Worm (Caenorhabditis elegans) whole organism, L1 larva: ENCODE results near the gene C14C11.7.
A peak's percentile ranks its signal among the peaks of the same experiment; 100 is the strongest.

ENCODE experiments used
- C16A3.4 ChIP-seq: fragments of 150-350 bp; optimal IDR thresholded peaks from 2 replicates; lab custom pipeline; 2014; ENCODE audit warnings: missing biosample characterization, missing genetic modification characterization
- alr-1 ChIP-seq: fragments of 200-800 bp; sonication (Bioruptor generic); optimal IDR thresholded peaks from 2 replicates; lab custom pipeline; 2018; ENCODE audit warnings: borderline replicate concordance, mild to moderate bottlenecking, missing genetic modification characterization, missing compliant biosample characterization
- ama-1 ChIP-seq: fragments of 150-350 bp; optimal IDR thresholded peaks from 2 replicates; lab custom pipeline; 2014
- blmp-1 ChIP-seq: fragments of 150-350 bp; optimal IDR thresholded peaks from 2 replicates; lab custom pipeline; 2014; ENCODE audit warnings: missing biosample characterization, missing genetic modification characterization
- ceh-8 ChIP-seq: fragments of 200-800 bp; sonication (Bioruptor generic); optimal IDR thresholded peaks from 2 replicates; lab custom pipeline; 2018; ENCODE audit warnings: mild to moderate bottlenecking, missing genetic modification characterization, moderate library complexity, missing compliant biosample characterization
- ceh-82 ChIP-seq, 3 experiments: fragments of 150-350 bp in 1 of 3; sonication (generic microtip) in 2 of 3; optimal IDR thresholded peaks; 2 replicates each; lab custom pipeline; 2014 to 2017; ENCODE audit warnings: missing biosample characterization in 3 of 3, missing genetic modification characterization in 3 of 3
- dsc-1 ChIP-seq: sonication (generic microtip); optimal IDR thresholded peaks from 2 replicates; lab custom pipeline; 2016; ENCODE audit warnings: mild to moderate bottlenecking, missing genetic modification characterization, missing compliant biosample characterization
- efl-1 ChIP-seq, 4 experiments: fragments of 150-350 bp; optimal IDR thresholded peaks in 3 of 4; peaks in 1 of 4; 1 replicate in 1 of 4; 2 replicates in 3 of 4; lab custom pipeline; 2014; ENCODE audit warnings: missing biosample characterization in 2 of 4, missing genetic modification characterization in 2 of 4, missing genetic modification reagents in 2 of 4
- egl-13 ChIP-seq: sonication (generic microtip); optimal IDR thresholded peaks from 2 replicates; lab custom pipeline; 2016; ENCODE audit warnings: missing genotype, missing genetic modification reagents, missing genetic modification characterization, missing compliant biosample characterization
- elt-3 ChIP-seq, 6 experiments: fragments of 150-350 bp in 1 of 6; sonication (generic microtip); optimal IDR thresholded peaks; 2 replicates each; lab custom pipeline; 2017 to 2018; ENCODE audit warnings: missing biosample characterization in 6 of 6, missing genetic modification characterization in 6 of 6, inconsistent platforms in 1 of 6
- ets-5 ChIP-seq: fragments of 200-800 bp; sonication (Bioruptor generic); IDR thresholded peaks from 2 replicates; pipeline ENCODE4 v1.3.6; 2022; ENCODE audit warnings: missing genetic modification characterization, missing compliant biosample characterization
- fkh-10 ChIP-seq: sonication (generic microtip); optimal IDR thresholded peaks from 2 replicates; lab custom pipeline; 2017; ENCODE audit warnings: missing biosample characterization, missing genetic modification reagents, missing genetic modification characterization
- fkh-8 ChIP-seq: sonication (generic microtip); optimal IDR thresholded peaks from 2 replicates; lab custom pipeline; 2016; ENCODE audit warnings: mild to moderate bottlenecking, missing genetic modification characterization, missing compliant biosample characterization
- fos-1 ChIP-seq: fragments of 150-350 bp; optimal IDR thresholded peaks from 2 replicates; lab custom pipeline; 2014; ENCODE audit warnings: missing biosample characterization, missing genetic modification characterization
- grh-1 ChIP-seq: fragments of 200-800 bp; sonication (Bioruptor generic); IDR thresholded peaks from 2 replicates; pipeline ENCODE4 v1.3.6; 2022; ENCODE audit warnings: missing genetic modification reagents, missing genetic modification characterization, missing compliant biosample characterization
- hlh-4 ChIP-seq: sonication (generic microtip); optimal IDR thresholded peaks from 2 replicates; lab custom pipeline; 2016; ENCODE audit warnings: mild to moderate bottlenecking, missing genetic modification characterization, missing compliant biosample characterization
- isw-1 ChIP-seq: fragments of 200-800 bp; sonication (Bioruptor generic); IDR thresholded peaks from 2 replicates; pipeline ENCODE4 v1.3.6; 2022; ENCODE audit warnings: missing genetic modification characterization, missing compliant biosample characterization
- lin-14 ChIP-seq: fragments of 200-800 bp; sonication (Bioruptor generic); optimal IDR thresholded peaks from 2 replicates; lab custom pipeline; 2018; ENCODE audit warnings: mild to moderate bottlenecking, missing genetic modification characterization, moderate library complexity, missing compliant biosample characterization
- lin-39 ChIP-seq: fragments of 150-350 bp; optimal IDR thresholded peaks from 2 replicates; lab custom pipeline; 2014; ENCODE audit warnings: missing biosample characterization, missing genetic modification reagents, missing genetic modification characterization
- lsy-2 ChIP-seq, 2 experiments: fragments of 150-350 bp; optimal IDR thresholded peaks; 2 replicates each; lab custom pipeline; 2014; ENCODE audit warnings: missing biosample characterization in 2 of 2, missing genetic modification characterization in 2 of 2
- mdl-1 ChIP-seq, 2 experiments: fragments of 150-350 bp; optimal IDR thresholded peaks; 2 replicates each; lab custom pipeline; 2014 to 2017; ENCODE audit warnings: missing biosample characterization in 2 of 2, missing genetic modification characterization in 2 of 2, inconsistent platforms in 1 of 2
- mep-1 ChIP-seq: fragments of 150-350 bp; optimal IDR thresholded peaks from 2 replicates; lab custom pipeline; 2014; ENCODE audit warnings: missing biosample characterization, missing genetic modification characterization
- nhr-12 ChIP-seq: sonication (generic microtip); optimal IDR thresholded peaks from 2 replicates; lab custom pipeline; 2017; ENCODE audit warnings: missing biosample characterization, missing genetic modification characterization
- nhr-19 ChIP-seq: fragments of 200-800 bp; sonication (Bioruptor generic); conservative IDR thresholded peaks from 2 replicates; pipeline ENCODE4 v1.3.6; 2022; ENCODE audit warnings: missing genetic modification characterization, missing compliant biosample characterization
- nhr-20 ChIP-seq: sonication (generic microtip); optimal IDR thresholded peaks from 2 replicates; lab custom pipeline; 2016; ENCODE audit warnings: mild to moderate bottlenecking, missing genetic modification characterization, missing compliant biosample characterization
- nhr-28 ChIP-seq: fragments of 150-350 bp; optimal IDR thresholded peaks from 2 replicates; lab custom pipeline; 2014; ENCODE audit warnings: missing biosample characterization, missing genetic modification characterization
- nhr-47 ChIP-seq: sonication (generic microtip); optimal IDR thresholded peaks from 2 replicates; lab custom pipeline; 2016; ENCODE audit warnings: mild to moderate bottlenecking, missing genetic modification characterization, moderate library complexity, missing compliant biosample characterization
- nhr-71 ChIP-seq: sonication (generic microtip); optimal IDR thresholded peaks from 2 replicates; lab custom pipeline; 2016; ENCODE audit warnings: mild to moderate bottlenecking, missing genetic modification characterization, moderate library complexity, missing compliant biosample characterization
- nhr-84 ChIP-seq: sonication (generic microtip); optimal IDR thresholded peaks from 2 replicates; lab custom pipeline; 2017; ENCODE audit warnings: missing biosample characterization, missing genetic modification characterization
- nhr-85 ChIP-seq: sonication (generic microtip); peaks from one replicate; lab custom pipeline; 2016; ENCODE audit warnings: missing genetic modification characterization, inconsistent platforms, missing compliant biosample characterization
- nhr-90 ChIP-seq: sonication (generic microtip); optimal IDR thresholded peaks from 2 replicates; lab custom pipeline; 2016; ENCODE audit warnings: mild to moderate bottlenecking, missing genetic modification characterization, missing compliant biosample characterization; ENCODE audit not compliant: poor library complexity
- pax-3 ChIP-seq: fragments of 200-800 bp; sonication (Bioruptor generic); optimal IDR thresholded peaks from 2 replicates; lab custom pipeline; 2018; ENCODE audit warnings: mild to moderate bottlenecking, missing genetic modification characterization, moderate library complexity, missing compliant biosample characterization
- snu-23 ChIP-seq: sonication (generic microtip); optimal IDR thresholded peaks from 2 replicates; lab custom pipeline; 2016; ENCODE audit warnings: missing genetic modification characterization, missing compliant biosample characterization
- sox-4 ChIP-seq: sonication (generic microtip); optimal IDR thresholded peaks from 2 replicates; lab custom pipeline; 2016; ENCODE audit warnings: missing genetic modification characterization, missing compliant biosample characterization
- tbx-2 ChIP-seq: sonication (generic microtip); optimal IDR thresholded peaks from 2 replicates; lab custom pipeline; 2016; ENCODE audit warnings: missing genetic modification characterization, missing compliant biosample characterization
- tlp-1 ChIP-seq: fragments of 150-350 bp; optimal IDR thresholded peaks from 2 replicates; lab custom pipeline; 2014; ENCODE audit warnings: missing biosample characterization, missing genetic modification characterization
- unc-130 ChIP-seq: fragments of 150-350 bp; optimal IDR thresholded peaks from 2 replicates; lab custom pipeline; 2017; ENCODE audit warnings: missing biosample characterization, missing genetic modification characterization, inconsistent platforms
- vab-15 ChIP-seq: sonication (generic microtip); optimal IDR thresholded peaks from 2 replicates; lab custom pipeline; 2017; ENCODE audit warnings: missing genotype, mild to moderate bottlenecking, missing genetic modification characterization, missing compliant biosample characterization
- xbp-1 ChIP-seq: sonication (generic microtip); optimal IDR thresholded peaks from 2 replicates; lab custom pipeline; 2016; ENCODE audit warnings: missing genetic modification characterization, missing compliant biosample characterization
- zag-1 ChIP-seq: fragments of 150-350 bp; optimal IDR thresholded peaks from 2 replicates; lab custom pipeline; 2014; ENCODE audit warnings: missing biosample characterization, missing genetic modification characterization
- ztf-4 ChIP-seq: fragments of 150-350 bp; optimal IDR thresholded peaks from 2 replicates; lab custom pipeline; 2014; ENCODE audit warnings: missing biosample characterization, missing genetic modification characterization

Gene C14C11.7

DNA sequence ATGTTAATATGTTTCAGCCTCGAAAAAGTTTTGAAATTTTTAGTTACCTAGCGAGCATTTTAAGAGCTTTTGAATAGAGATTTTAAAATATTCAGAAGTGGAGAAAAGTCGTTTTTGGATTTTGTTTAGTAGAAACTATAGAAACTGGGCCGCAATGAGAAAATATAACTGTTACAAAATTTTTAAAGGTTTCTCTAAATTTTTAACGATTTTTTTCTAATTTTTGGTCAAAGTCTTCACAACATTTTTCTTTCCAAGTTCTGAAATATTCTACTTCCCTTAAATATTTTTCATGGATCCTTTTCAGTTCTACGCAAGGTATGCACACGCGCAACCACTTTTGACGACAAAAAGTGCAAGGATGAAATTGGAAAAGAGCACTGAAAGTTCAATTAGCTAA is 39.6 kb upstream of the C14C11.7 start, which contains the start of gene peli-1:
peli-1 (plus strand) TSS at position 301 of the 400 bp plus-strand sequence.
- TF ChIP-seq xbp-1 (tag; lab: Kevin White, UChicago): no peak
- no peak for TF ChIP-seq fkh-10 (GFP tag; lab: Kevin White, UChicago)
- TF ChIP-seq nhr-19 (GFP tag; lab: Robert Waterston, UW): no peak

DNA sequence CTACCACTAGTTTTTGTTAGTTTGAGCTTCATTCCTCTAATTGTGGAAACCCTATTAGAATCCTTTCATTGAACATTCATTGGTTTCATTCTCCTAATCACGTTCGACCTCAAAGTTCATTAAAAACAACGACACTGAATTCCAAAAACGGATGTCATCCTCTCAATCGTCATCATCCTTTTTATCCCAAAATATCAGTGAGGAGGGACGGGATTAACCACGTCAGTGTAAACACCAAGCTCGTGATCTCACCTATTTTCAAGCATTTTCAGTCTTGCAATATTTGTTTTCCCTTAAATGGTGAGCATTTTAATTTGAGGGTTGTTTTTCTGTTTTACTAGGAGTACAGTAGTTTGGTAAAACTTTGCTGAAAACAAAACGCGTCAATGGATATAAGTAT is 38.6 kb upstream of the C14C11.7 start:
- peak; percentile 85 for TF ChIP-seq fkh-8 (tag; lab: Kevin White, UChicago)
- peak; percentile 73 for TF ChIP-seq pax-3
- peak; percentile 11 for TF ChIP-seq fos-1 (tag; lab: Kevin White, UChicago)
- peak; percentile 24 for TF ChIP-seq egl-13 (tag; lab: Kevin White, UChicago)
- peak; percentile 66 for TF ChIP-seq nhr-71 (tag; lab: Kevin White, UChicago)
- TF ChIP-seq ceh-8: no peak
- TF ChIP-seq nhr-47 (tag; lab: Kevin White, UChicago): peak; percentile 37
- TF ChIP-seq nhr-84: no peak
- peak; percentile 43 for TF ChIP-seq sox-4 (tag; lab: Kevin White, UChicago)
- TF ChIP-seq alr-1 (tag; lab: Kevin White, UChicago): no peak
- TF ChIP-seq dsc-1 (tag; lab: Kevin White, UChicago): peak; percentile 91
- TF ChIP-seq nhr-19 (GFP tag; lab: Robert Waterston, UW): 0 out of 2 replicates have a peak, but pooled peaks have one; percentile 12

DNA sequence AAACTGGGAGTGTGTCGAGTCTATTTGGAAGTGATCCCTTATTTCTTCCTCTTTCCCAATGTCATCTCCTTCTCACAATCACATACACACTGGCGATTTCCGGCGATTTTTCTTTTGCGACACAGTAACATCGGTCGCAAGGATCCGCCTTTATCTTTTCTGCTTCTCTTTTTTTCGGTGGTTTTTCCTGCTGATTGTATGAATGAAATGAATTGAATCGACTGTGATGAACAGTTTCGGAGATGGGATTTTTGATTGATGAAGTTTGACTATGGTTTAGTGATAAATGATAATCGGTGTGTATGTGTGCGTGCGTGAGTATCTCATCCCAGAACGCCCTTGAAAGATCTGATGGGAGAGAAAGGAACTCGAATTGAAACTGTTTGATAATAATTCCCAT is 35.2 kb upstream of the C14C11.7 start:
- TF ChIP-seq nhr-28 (tag; lab: Kevin White, UChicago) (no peak), unc-130 (no peak), blmp-1 (tag; lab: Kevin White, UChicago) (peak; percentile 84), alr-1 (tag; lab: Kevin White, UChicago) (no peak), ceh-82 (tag; optimal IDR thresholded peaks at IDR 0.05; lab: Kevin White, UChicago) (no peak), tbx-2 (tag; lab: Kevin White, UChicago) (no peak), nhr-12 (tag; lab: Kevin White, UChicago) (no peak), lsy-2 (tag; optimal IDR thresholded peaks at IDR 0.05; lab: Kevin White, UChicago) (peak; percentile 13 to 36), ama-1 (peak; percentile 77), zag-1 (tag; lab: Kevin White, UChicago) (no peak), nhr-47 (tag; lab: Kevin White, UChicago) (peak; percentile 38), nhr-90 (peak; percentile 36), lin-14 (GFP tag; lab: Kevin White, UChicago) (peak; percentile 61), xbp-1 (tag; lab: Kevin White, UChicago) (no peak), ets-5 (no peak), elt-3 (tag; optimal IDR thresholded peaks at IDR 0.05; lab: Kevin White, UChicago) (peak in 3 of 6 experiments; percentile 39 to 84 (median 62)), mep-1 (no peak), tlp-1 (no peak), dsc-1 (tag; lab: Kevin White, UChicago) (no peak), nhr-20 (tag; lab: Kevin White, UChicago) (peak; percentile 47), mdl-1 (tag; optimal IDR thresholded peaks at IDR 0.05; lab: Kevin White, UChicago) (no peak), nhr-71 (tag; lab: Kevin White, UChicago) (peak; percentile 28), fkh-8 (tag; lab: Kevin White, UChicago) (no peak), ztf-4 (tag; lab: Kevin White, UChicago) (peak; percentile 8), efl-1 (optimal IDR thresholded peaks at IDR 0.05; lab: Kevin White, UChicago) (no peak), efl-1 (GFP tag; optimal IDR thresholded peaks at IDR 0.05 in 1 of 2; lab: Kevin White, UChicago) (peak in 1 of 2 experiments; percentile 69), nhr-19 (GFP tag; lab: Robert Waterston, UW) (peak; percentile 11), lin-39 (no peak)
- TF ChIP-seq, all 84 proteins: peak for 12

DNA sequence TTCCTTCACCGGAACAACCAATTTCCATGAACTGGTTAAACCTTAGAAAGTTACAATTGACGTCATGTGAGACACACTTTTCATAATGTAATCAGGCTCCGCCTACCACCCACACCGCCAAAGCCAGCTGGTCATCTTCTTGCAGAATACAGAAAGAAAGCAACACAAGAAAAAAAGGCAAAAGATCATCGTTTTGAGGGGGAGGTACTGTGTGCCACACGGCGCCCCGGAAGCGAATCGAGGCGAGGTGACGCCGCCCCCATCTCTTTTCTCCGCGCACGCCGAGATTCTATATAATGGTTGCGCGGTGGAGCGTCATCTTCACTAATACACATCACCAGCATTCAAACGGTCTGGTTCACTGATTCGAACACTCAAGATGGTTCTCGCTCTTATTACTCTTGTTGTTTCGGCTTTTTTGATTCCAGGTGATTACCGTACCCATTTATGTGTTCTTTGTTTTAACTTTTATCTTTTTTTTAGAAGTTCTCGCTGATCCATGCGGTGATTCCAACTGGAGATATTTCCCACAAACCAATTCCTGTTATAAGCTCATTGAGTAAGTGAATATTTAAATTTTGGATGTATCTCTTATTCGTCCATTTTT is 34.1 kb upstream of the C14C11.7 start, which contains the start of gene clec-1:
clec-1 (plus strand) TSS at position 320 of the 607 bp plus-strand sequence.
- TF ChIP-seq zag-1 (tag; lab: Kevin White, UChicago) (no peak), lsy-2 (tag; optimal IDR thresholded peaks at IDR 0.05; lab: Kevin White, UChicago) (peak in 1 of 2 experiments; percentile 11), isw-1 (GFP tag; lab: Robert Waterston, UW) (no peak), alr-1 (tag; lab: Kevin White, UChicago) (no peak), nhr-85 (tag; lab: Kevin White, UChicago) (peak; percentile 62), vab-15 (tag; lab: Kevin White, UChicago) (no peak), grh-1 (GFP tag; lab: Robert Waterston, UW) (0 out of 2 replicates have a peak, but pooled peaks have one; percentile 4), elt-3 (tag; optimal IDR thresholded peaks at IDR 0.05; lab: Kevin White, UChicago) (peak in 1 of 6 experiments; percentile 49), C16A3.4 (no peak), mdl-1 (tag; optimal IDR thresholded peaks at IDR 0.05; lab: Kevin White, UChicago) (peak in 1 of 2 experiments; percentile 14), hlh-4 (tag; lab: Kevin White, UChicago) (no peak), blmp-1 (tag; lab: Kevin White, UChicago) (peak; percentile 74), lin-14 (GFP tag; lab: Kevin White, UChicago) (peak; percentile 30), ama-1 (peak; percentile 75), snu-23 (GFP tag; lab: Kevin White, UChicago) (peak; percentile 1)
